Fruit fly (Drosophila melanogaster) whole organism, wandering third instar larva: ENCODE data around the gene unc-4.

Source experiments
- Abd-B ChIP-seq: fragments of >200 bp; optimal IDR thresholded peaks from 2 replicates; lab custom pipeline; 2017; ENCODE audit warnings: missing biosample characterization, missing genetic modification characterization
- CG32264 ChIP-seq: fragments of 200-800 bp; sonication (Bioruptor generic); optimal IDR thresholded peaks from 2 replicates; lab custom pipeline; 2016; ENCODE audit warnings: missing biosample characterization, missing genetic modification characterization
- CrebA ChIP-seq: fragments of 200-800 bp; sonication (Bioruptor generic); optimal IDR thresholded peaks from 2 replicates; lab custom pipeline; 2016; ENCODE audit warnings: missing biosample characterization, mild to moderate bottlenecking, missing genetic modification characterization, borderline replicate concordance
- Dfd ChIP-seq: fragments of >200 bp; optimal IDR thresholded peaks from 2 replicates; lab custom pipeline; 2017; ENCODE audit warnings: missing biosample characterization, missing genetic modification characterization
- Dif ChIP-seq: fragments of 200-275, 200-300 bp; sonication (Bioruptor generic); optimal IDR thresholded peaks from 2 replicates; lab custom pipeline; 2018; ENCODE audit warnings: missing biosample characterization, missing genetic modification characterization; ENCODE audit not compliant: partially characterized antibody
- GATAd ChIP-seq: sonication (Bioruptor generic); optimal IDR thresholded peaks from 2 replicates; lab custom pipeline; 2016; ENCODE audit warnings: missing biosample characterization, missing genetic modification characterization
- HLH106 ChIP-seq: fragments of 200-800 bp; optimal IDR thresholded peaks from 3 replicates; lab custom pipeline; 2019; ENCODE audit warnings: missing biosample characterization, mild to moderate bottlenecking, missing genetic modification characterization, moderate library complexity
- Hnf4 ChIP-seq: fragments of 200-800 bp; sonication (Bioruptor generic); optimal IDR thresholded peaks from 2 replicates; lab custom pipeline; 2016; ENCODE audit warnings: missing biosample characterization, mild to moderate bottlenecking, missing genetic modification characterization
- Hr83 ChIP-seq: fragments of 200-300 bp; sonication (Bioruptor generic); optimal IDR thresholded peaks from 2 replicates; lab custom pipeline; 2016; ENCODE audit warnings: missing biosample characterization, mild to moderate bottlenecking, missing genetic modification characterization, moderate library complexity; ENCODE audit not compliant: poor library complexity, severe bottlenecking
- Mio ChIP-seq: sonication (Bioruptor generic); optimal IDR thresholded peaks from 2 replicates; lab custom pipeline; 2016; ENCODE audit warnings: missing biosample characterization, missing genetic modification characterization
- Myc ChIP-seq: fragments of >200 bp; optimal IDR thresholded peaks from 2 replicates; lab custom pipeline; 2017
- N ChIP-seq: fragments of >200 bp; optimal IDR thresholded peaks from 2 replicates; lab custom pipeline; 2018; ENCODE audit warnings: missing biosample characterization, missing external identifiers, missing genetic modification characterization
- OdsH ChIP-seq: fragments of 200-800 bp; sonication (Bioruptor generic); optimal IDR thresholded peaks from 2 replicates; lab custom pipeline; 2016; ENCODE audit warnings: missing biosample characterization, mild to moderate bottlenecking, missing genetic modification characterization
- Sp1 ChIP-seq: fragments of 200-800 bp; sonication (Bioruptor generic); optimal IDR thresholded peaks from 3 replicates; lab custom pipeline; 2019; ENCODE audit warnings: missing biosample characterization, mild to moderate bottlenecking, missing genetic modification characterization, moderate library complexity
- Vsx2 ChIP-seq: fragments of 200-300, 225-300 bp; sonication (Bioruptor generic); optimal IDR thresholded peaks from 2 replicates; lab custom pipeline; 2018; ENCODE audit warnings: missing biosample characterization, missing genetic modification characterization; ENCODE audit not compliant: partially characterized antibody
- br ChIP-seq: fragments of 200-800 bp; sonication (Bioruptor generic); optimal IDR thresholded peaks from 2 replicates; lab custom pipeline; 2016; ENCODE audit warnings: missing biosample characterization, missing genetic modification characterization
- brk ChIP-seq: fragments of 200-800 bp; sonication (Bioruptor generic); optimal IDR thresholded peaks from 2 replicates; lab custom pipeline; 2016; ENCODE audit warnings: missing biosample characterization, mild to moderate bottlenecking, missing genetic modification characterization
- dl ChIP-seq, 2 experiments: fragments of 175-275, 200-275 bp in 1 of 2; fragments of 200-275 bp in 1 of 2; sonication (Bioruptor generic); optimal IDR thresholded peaks; lab custom pipeline; 2018; ENCODE audit warnings: mild to moderate bottlenecking in 2 of 2, missing biosample characterization in 2 of 2, missing genetic modification characterization in 2 of 2, moderate library complexity in 2 of 2; ENCODE audit not compliant: partially characterized antibody in 2 of 2, insufficient read depth in 1 of 2
- dmrt93B ChIP-seq: fragments of 200-800 bp; sonication (Bioruptor generic); optimal IDR thresholded peaks from 2 replicates; lab custom pipeline; 2018; ENCODE audit warnings: missing biosample characterization, mild to moderate bottlenecking, missing genetic modification characterization
- dsf ChIP-seq: sonication (Bioruptor generic); optimal IDR thresholded peaks from 2 replicates; lab custom pipeline; 2016; ENCODE audit warnings: missing biosample characterization, missing genetic modification characterization, borderline replicate concordance
- ey ChIP-seq: fragments of 200-800 bp; sonication (Bioruptor generic); optimal IDR thresholded peaks from 2 replicates; lab custom pipeline; 2016; ENCODE audit warnings: missing biosample characterization, missing genetic modification characterization
- h ChIP-seq: fragments of 200-800 bp; sonication (Bioruptor generic); optimal IDR thresholded peaks from 3 replicates; lab custom pipeline; 2016; ENCODE audit warnings: missing biosample characterization, mild to moderate bottlenecking, missing genetic modification characterization
- jim ChIP-seq: fragments of 175-275, 200-325 bp; sonication (Bioruptor generic); optimal IDR thresholded peaks from 2 replicates; lab custom pipeline; 2016; ENCODE audit warnings: missing biosample characterization, mild to moderate bottlenecking, missing genetic modification characterization
- lola ChIP-seq: fragments of >200 bp; optimal IDR thresholded peaks from 2 replicates; lab custom pipeline; 2017; ENCODE audit warnings: missing biosample characterization, missing genetic modification characterization
- pan ChIP-seq: fragments of >200 bp; optimal IDR thresholded peaks from 2 replicates; lab custom pipeline; 2017
- psq ChIP-seq: fragments of 200-800 bp; sonication (Bioruptor generic); optimal IDR thresholded peaks from 3 replicates; lab custom pipeline; 2017; ENCODE audit warnings: missing biosample characterization, mild to moderate bottlenecking, missing genetic modification characterization, moderate library complexity
- sv ChIP-seq: fragments of 200-800 bp; sonication (Bioruptor generic); optimal IDR thresholded peaks from 3 replicates; lab custom pipeline; 2016; ENCODE audit warnings: missing biosample characterization, missing genetic modification characterization
- tai ChIP-seq: sonication (Bioruptor generic); optimal IDR thresholded peaks from 2 replicates; lab custom pipeline; 2016; ENCODE audit warnings: missing biosample characterization, missing genetic modification characterization
- usp ChIP-seq: fragments of >200 bp; optimal IDR thresholded peaks from 2 replicates; lab custom pipeline; 2017; ENCODE audit warnings: missing biosample characterization, missing genetic modification characterization

The unc-4 gene

DNA sequence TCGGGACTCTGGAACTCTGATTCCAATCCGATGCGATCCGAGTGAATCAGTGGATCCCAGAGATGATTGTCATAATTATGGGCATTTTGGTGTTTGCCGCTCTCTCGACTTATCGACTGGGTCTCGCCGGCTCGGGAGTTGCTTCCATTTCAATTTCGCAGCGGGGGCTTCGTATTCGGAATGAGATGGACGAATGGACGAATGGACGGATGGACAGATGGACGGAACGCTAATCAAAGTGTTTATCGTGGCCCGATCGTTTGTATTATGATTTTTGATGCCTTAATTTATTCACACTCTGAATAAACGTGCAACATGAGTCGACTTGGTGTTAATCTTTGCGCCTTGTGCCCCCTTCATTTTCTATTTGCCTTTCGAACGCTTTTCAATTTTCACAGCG lies 12.5 kb downstream of the unc-4 start:
- TF ChIP-seq tai (GFP tag; lab: Kevin White, UChicago) = no peak
- no peak for TF ChIP-seq brk
- no peak for TF ChIP-seq psq
- TF ChIP-seq Myc = no peak
- no peak for TF ChIP-seq ey (GFP tag; lab: Kevin White, UChicago)
- TF ChIP-seq CG32264 (GFP tag; lab: Kevin White, UChicago) = no peak
- no peak for TF ChIP-seq br (GFP tag; lab: Kevin White, UChicago)
- no peak for TF ChIP-seq lola (GFP tag; lab: Kevin White, UChicago)
- no peak for TF ChIP-seq Abd-B (GFP tag; lab: Kevin White, UChicago)

DNA sequence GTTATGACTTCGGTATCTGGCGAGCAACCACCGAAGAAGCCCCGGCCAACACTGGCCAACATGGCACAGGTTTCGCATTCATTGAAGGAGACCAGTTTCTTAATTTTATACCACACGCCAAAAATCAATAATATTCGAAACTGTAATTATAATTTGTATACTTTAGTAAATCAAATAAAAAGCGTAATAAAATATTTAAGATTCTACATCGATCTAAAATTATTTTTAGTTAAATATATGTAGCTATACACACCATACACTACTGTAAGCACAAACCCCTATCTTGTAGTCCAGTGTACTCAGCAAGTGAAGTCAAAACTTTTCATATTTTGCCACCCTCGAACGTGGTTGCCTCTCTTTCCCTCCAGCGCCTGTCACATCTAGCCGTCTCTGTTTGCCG lies 13.7 kb downstream of the unc-4 start:
- no peak for TF ChIP-seq dsf
- no peak for TF ChIP-seq Hnf4 (GFP tag; lab: Kevin White, UChicago)
- no peak for TF ChIP-seq dl (GFP tag; optimal IDR thresholded peaks at IDR 0.05; lab: Kevin White, UChicago; ENCODE audit: insufficient read depth in 1 of 2, partially characterized antibody in 2 of 2)
- no peak for TF ChIP-seq tai (GFP tag; lab: Kevin White, UChicago)
- TF ChIP-seq sv (GFP tag; lab: Kevin White, UChicago) = no peak
- TF ChIP-seq br (GFP tag; lab: Kevin White, UChicago) = no peak
- TF ChIP-seq Mio (GFP tag; lab: Kevin White, UChicago) = no peak
- TF ChIP-seq Dfd (GFP tag; lab: Kevin White, UChicago) = no peak
- TF ChIP-seq Sp1 = peak; percentile 8
- no peak for TF ChIP-seq N (GFP tag; lab: Kevin White, UChicago)
- no peak for TF ChIP-seq pan (lab: Kevin White, UChicago)
- peak; percentile 18 for TF ChIP-seq HLH106 (tag; lab: Kevin White, UChicago)
- no peak for TF ChIP-seq GATAd (GFP tag; lab: Kevin White, UChicago)
- no peak for TF ChIP-seq CrebA
- no peak for TF ChIP-seq h (GFP tag; lab: Kevin White, UChicago)
- no peak for TF ChIP-seq dmrt93B (GFP tag; lab: Kevin White, UChicago)
- no peak for TF ChIP-seq brk
- TF ChIP-seq, all 38 proteins: peak for 2

DNA sequence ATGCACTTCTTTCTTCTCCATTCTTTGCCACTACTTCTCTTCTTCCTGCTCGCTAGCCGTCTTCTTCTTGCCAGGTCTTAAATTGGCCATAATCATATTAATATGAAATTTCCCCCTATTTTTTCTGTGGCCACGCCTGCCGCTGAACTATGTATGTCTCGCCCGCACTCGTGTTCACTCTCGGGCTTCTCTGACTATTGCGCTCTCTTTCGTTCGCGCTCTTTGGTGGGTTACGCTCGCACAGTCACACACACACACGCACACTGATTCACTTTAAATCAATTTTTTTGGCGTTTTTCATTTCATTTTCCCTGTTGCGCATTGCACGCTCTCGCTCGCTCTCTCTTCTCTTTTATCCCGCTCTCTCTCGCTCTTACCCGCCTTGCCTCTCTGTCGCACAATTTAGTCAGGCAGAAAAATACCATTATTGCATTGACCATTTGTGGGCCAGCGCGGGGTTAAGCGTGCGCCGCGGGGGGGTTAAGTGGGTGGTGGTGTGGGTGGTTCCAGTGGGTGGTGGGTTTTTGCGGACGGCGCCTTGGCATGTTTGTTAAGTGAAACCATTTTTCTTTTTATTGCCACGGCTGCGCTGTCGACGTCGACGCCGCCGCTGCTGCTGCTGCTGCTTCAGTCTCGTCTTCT lies 21.2 kb downstream of the unc-4 start:
- TF ChIP-seq Dfd (GFP tag; lab: Kevin White, UChicago) (peak; percentile 31), Vsx2 (GFP tag; lab: Kevin White, UChicago) (peak; percentile 64), CG32264 (GFP tag; lab: Kevin White, UChicago) (no peak)
- TF ChIP-seq, all 38 proteins: peak for 2

DNA sequence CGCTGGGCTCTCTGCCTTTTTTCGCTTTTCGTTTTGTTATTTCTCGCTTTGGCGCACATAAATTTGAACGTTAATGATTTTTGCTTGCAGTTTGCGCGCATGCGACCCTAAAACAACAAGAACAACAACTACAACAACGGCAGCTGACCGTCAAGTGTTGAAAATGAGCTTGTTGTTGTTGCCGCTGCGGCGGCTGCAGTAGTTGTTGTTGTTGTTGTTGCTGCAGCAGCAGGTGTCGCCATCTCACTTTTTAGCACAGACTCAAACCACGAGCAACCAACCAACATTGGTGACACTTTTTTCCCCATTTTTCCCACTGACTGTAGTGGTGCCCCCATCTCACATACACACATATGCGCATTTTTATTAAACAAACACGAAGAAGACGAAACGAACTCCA lies 21.7 kb downstream of the unc-4 start:
- TF ChIP-seq Vsx2 (GFP tag; lab: Kevin White, UChicago) (no peak), OdsH (GFP tag; lab: Kevin White, UChicago) (no peak), Dfd (GFP tag; lab: Kevin White, UChicago) (no peak), psq (no peak), Abd-B (GFP tag; lab: Kevin White, UChicago) (no peak), dsf (no peak), lola (GFP tag; lab: Kevin White, UChicago) (no peak), jim (GFP tag; lab: Kevin White, UChicago) (no peak), N (GFP tag; lab: Kevin White, UChicago) (no peak), CG32264 (GFP tag; lab: Kevin White, UChicago) (no peak), tai (GFP tag; lab: Kevin White, UChicago) (no peak), usp (GFP tag; lab: Kevin White, UChicago) (no peak), Hr83 (GFP tag; lab: Kevin White, UChicago) (no peak), Dif (no peak), Hnf4 (GFP tag; lab: Kevin White, UChicago) (no peak), dl (GFP tag; optimal IDR thresholded peaks at IDR 0.05; lab: Kevin White, UChicago; ENCODE audit: insufficient read depth in 1 of 2, partially characterized antibody in 2 of 2) (no peak), brk (no peak), Mio (GFP tag; lab: Kevin White, UChicago) (no peak)

DNA sequence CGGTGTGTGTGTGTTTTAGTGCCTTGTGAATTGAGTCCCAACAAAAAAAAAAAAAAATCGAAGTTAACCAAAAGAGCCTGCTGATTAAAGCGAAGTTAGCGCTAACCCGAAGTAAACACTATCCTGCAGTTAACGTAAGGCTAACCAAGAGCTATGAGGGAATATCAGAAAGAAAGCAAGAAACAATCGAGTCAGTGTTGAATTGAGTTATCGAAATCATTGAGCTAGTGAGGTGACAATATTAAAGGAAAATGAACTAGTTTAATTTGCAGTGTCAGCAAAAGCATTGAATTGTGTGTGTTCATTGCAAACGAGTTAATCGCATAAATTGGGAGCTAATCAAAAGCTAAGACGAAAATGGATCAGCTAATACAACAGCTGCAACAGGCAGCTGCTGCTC lies 22.3 kb downstream of the unc-4 start, which contains the start of gene OdsH:
Gene OdsH (plus strand): TSS at position 301 of the 400 bp plus-strand sequence.
- no peak for TF ChIP-seq N (GFP tag; lab: Kevin White, UChicago)
